Worm (Caenorhabditis elegans) whole organism, L3 larva: ENCODE measurements around the gene T16G12.10.

Experiments
- aly-2 ChIP-seq: fragments of 150-350 bp; optimal IDR thresholded peaks from 2 replicates; lab custom pipeline; 2014; ENCODE audit warnings: missing biosample characterization, missing genetic modification characterization
- ama-1 ChIP-seq: fragments of 150-350 bp; optimal IDR thresholded peaks from 2 replicates; lab custom pipeline; 2018
- ceh-16 ChIP-seq: sonication (generic microtip); optimal IDR thresholded peaks from 2 replicates; lab custom pipeline; 2017; ENCODE audit warnings: missing biosample characterization, missing genetic modification characterization
- fos-1 ChIP-seq: fragments of 150-350 bp; optimal IDR thresholded peaks from 2 replicates; lab custom pipeline; 2014; ENCODE audit warnings: missing biosample characterization, missing genetic modification characterization
- lin-39 ChIP-seq: fragments of 150-350 bp; optimal IDR thresholded peaks from 2 replicates; lab custom pipeline; 2018; ENCODE audit warnings: missing biosample characterization, missing genetic modification reagents, missing genetic modification characterization
- nhr-237 ChIP-seq: fragments of 150-350 bp; optimal IDR thresholded peaks from 2 replicates; lab custom pipeline; 2014; ENCODE audit warnings: missing biosample characterization, missing genetic modification characterization
- nhr-76 ChIP-seq: fragments of 150-350 bp; sonication (generic microtip); optimal IDR thresholded peaks from 5 replicates; lab custom pipeline; 2014; ENCODE audit warnings: missing biosample characterization, missing genetic modification characterization
- pqm-1 ChIP-seq: fragments of 150-350 bp; optimal IDR thresholded peaks from 2 replicates; lab custom pipeline; 2017; ENCODE audit warnings: missing biosample characterization, missing genetic modification characterization, inconsistent platforms
- sea-2 ChIP-seq: fragments of 150-350 bp; sonication (generic microtip); optimal IDR thresholded peaks from 4 replicates; lab custom pipeline; 2014; ENCODE audit warnings: missing biosample characterization, missing genetic modification reagents, missing genetic modification characterization
- skn-1 ChIP-seq: fragments of 150-350 bp; optimal IDR thresholded peaks from 2 replicates; lab custom pipeline; 2014; ENCODE audit warnings: missing biosample characterization, missing genetic modification characterization
- snpc-4 ChIP-seq: fragments of 150-350 bp; optimal IDR thresholded peaks from 2 replicates; lab custom pipeline; 2014; ENCODE audit warnings: missing biosample characterization, missing genetic modification characterization
- tbx-2 ChIP-seq: sonication (generic microtip); optimal IDR thresholded peaks from 2 replicates; lab custom pipeline; 2016; ENCODE audit warnings: mild to moderate bottlenecking, missing genetic modification characterization, missing compliant biosample characterization

DNA sequence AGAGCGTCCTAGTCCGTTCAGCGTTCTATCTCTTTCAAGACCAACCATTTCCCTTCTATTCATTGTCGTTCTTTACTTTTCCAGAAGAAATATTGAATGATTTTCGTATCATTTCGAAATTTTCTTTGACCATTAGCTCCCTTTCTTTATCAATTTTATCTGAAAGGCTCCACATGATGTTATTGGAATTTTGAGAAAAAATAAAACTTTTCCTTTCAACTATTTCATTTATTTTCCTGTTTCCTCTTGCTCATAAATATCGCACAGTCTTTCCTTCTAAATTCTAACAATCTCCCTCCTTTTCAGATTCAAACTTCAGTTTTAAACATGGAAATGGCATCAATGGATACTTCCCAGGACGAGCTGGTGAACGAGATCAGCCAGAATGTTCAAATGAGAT is 1.6 kb upstream of the T16G12.10 start, which contains the start of gene T16G12.4:
- TF ChIP-seq tbx-2 (tag; lab: Kevin White, UChicago) (no peak), aly-2 (tag; lab: Kevin White, UChicago) (no peak), ama-1 (lab: Kevin White, UChicago) (no peak), pqm-1 (tag; lab: Kevin White, UChicago) (no peak), nhr-76 (tag; lab: Kevin White, UChicago) (no peak), fos-1 (tag; lab: Kevin White, UChicago) (no peak), lin-39 (tag; lab: Kevin White, UChicago) (no peak), ceh-16 (no peak), skn-1 (tag; lab: Kevin White, UChicago) (no peak), snpc-4 (tag; lab: Kevin White, UChicago) (no peak), nhr-237 (tag; lab: Kevin White, UChicago) (no peak), sea-2 (no peak)
